Worm (Caenorhabditis elegans) whole organism, L4 larva: Measurements from ENCODE around the gene nhr-234.

ENCODE experiments used
- F44E2.7 ChIP-seq: fragments of 200-800 bp; sonication (Bioruptor generic); IDR thresholded peaks from 2 replicates; pipeline ENCODE4 v2.1.2; 2022; ENCODE audit warnings: missing genetic modification characterization, missing compliant biosample characterization
- Y105C5A.15 ChIP-seq: fragments of 200-800 bp; sonication (Bioruptor generic); IDR thresholded peaks from 2 replicates; pipeline ENCODE4 v1.3.6; 2022; ENCODE audit warnings: missing genetic modification characterization, missing compliant biosample characterization
- Y48G9A.11 ChIP-seq: fragments of 200-800 bp; sonication (Bioruptor generic); IDR thresholded peaks from 2 replicates; pipeline ENCODE4 v1.3.6; 2022; ENCODE audit warnings: missing genetic modification reagents, missing genetic modification characterization, missing compliant biosample characterization
- Y75B8A.6 ChIP-seq: fragments of 200-800 bp; sonication (Bioruptor generic); IDR thresholded peaks from 2 replicates; pipeline ENCODE4 v1.3.6; 2022; ENCODE audit warnings: missing genetic modification reagents, missing genetic modification characterization, missing compliant biosample characterization
- aha-1 ChIP-seq: fragments of 150-350 bp; peaks from one replicate; lab custom pipeline; 2014; ENCODE audit warnings: missing biosample characterization, missing genetic modification characterization
- aly-2 ChIP-seq: sonication (generic microtip); optimal IDR thresholded peaks from 2 replicates; lab custom pipeline; 2018; ENCODE audit warnings: missing biosample characterization, missing genetic modification characterization
- ctbp-1 ChIP-seq: fragments of 200-800 bp; sonication (Bioruptor generic); IDR thresholded peaks from 2 replicates; pipeline ENCODE4 v1.3.6; 2022; ENCODE audit warnings: missing genetic modification reagents, missing genetic modification characterization, missing compliant biosample characterization
- daf-19 ChIP-seq: fragments of 200-800 bp; sonication (Bioruptor generic); conservative IDR thresholded peaks from 2 replicates; pipeline ENCODE4 v1.3.6; 2022; ENCODE audit warnings: missing genetic modification characterization, missing compliant biosample characterization
- dmd-6 ChIP-seq: fragments of 200-800 bp; sonication (Bioruptor generic); IDR thresholded peaks from 2 replicates; pipeline ENCODE4 v1.3.6; 2022; ENCODE audit warnings: missing genetic modification reagents, missing genetic modification characterization, missing compliant biosample characterization
- dpl-1 ChIP-seq: fragments of 150-350 bp; optimal IDR thresholded peaks from 2 replicates; lab custom pipeline; 2014; ENCODE audit warnings: missing biosample characterization, missing genetic modification reagents, missing genetic modification characterization
- fkh-10 ChIP-seq: fragments of 150-350 bp; optimal IDR thresholded peaks from 2 replicates; lab custom pipeline; 2014; ENCODE audit warnings: missing biosample characterization, missing genetic modification reagents, missing genetic modification characterization
- gei-8 ChIP-seq: fragments of 200-800 bp; sonication (Bioruptor generic); optimal IDR thresholded peaks from 2 replicates; lab custom pipeline; 2018; ENCODE audit warnings: mild to moderate bottlenecking, missing genetic modification characterization, missing compliant biosample characterization
- hif-1 ChIP-seq, 2 experiments: sonication (generic microtip); optimal IDR thresholded peaks; 2 replicates each; lab custom pipeline; 2016 to 2017; ENCODE audit warnings: missing compliant biosample characterization in 2 of 2, missing genetic modification characterization in 2 of 2, missing genetic modification reagents in 2 of 2, missing genotype in 2 of 2, mild to moderate bottlenecking in 1 of 2
- hlh-11 ChIP-seq: fragments of 200-800 bp; sonication (Bioruptor generic); optimal IDR thresholded peaks from 2 replicates; lab custom pipeline; 2018; ENCODE audit warnings: mild to moderate bottlenecking, missing genetic modification characterization, missing compliant biosample characterization
- hlh-30 ChIP-seq: sonication (generic microtip); optimal IDR thresholded peaks from 2 replicates; lab custom pipeline; 2017; ENCODE audit warnings: antibody characterized with exemption, mild to moderate bottlenecking, missing genetic modification characterization, missing compliant biosample characterization; ENCODE audit not compliant: insufficient read depth
- jun-1 ChIP-seq: fragments of 150-350 bp; optimal IDR thresholded peaks from 2 replicates; lab custom pipeline; 2014; ENCODE audit warnings: missing biosample characterization, missing genetic modification reagents, missing genetic modification characterization
- lim-7 ChIP-seq: fragments of 200-800 bp; sonication (Bioruptor generic); IDR thresholded peaks from 2 replicates; pipeline ENCODE4 v1.3.6; 2022; ENCODE audit warnings: missing genetic modification characterization, missing compliant biosample characterization
- lin-15B ChIP-seq: fragments of 150-350 bp; sonication (generic microtip); optimal IDR thresholded peaks from 3 replicates; lab custom pipeline; 2014; ENCODE audit warnings: missing biosample characterization, missing genetic modification characterization
- madf-5 ChIP-seq, 2 experiments: fragments of 200-800 bp; sonication (Bioruptor generic); IDR thresholded peaks; 2 replicates each; pipeline ENCODE4 v1.3.6; 2022; ENCODE audit warnings: missing compliant biosample characterization in 2 of 2, missing genetic modification characterization in 2 of 2
- madf-9 ChIP-seq: fragments of 200-800 bp; sonication (Bioruptor generic); conservative IDR thresholded peaks from 2 replicates; pipeline ENCODE4 v1.3.6; 2022; ENCODE audit warnings: missing genetic modification reagents, missing genetic modification characterization, missing compliant biosample characterization
- mdt-29 ChIP-seq: fragments of 200-800 bp; sonication (Bioruptor generic); IDR thresholded peaks from 2 replicates; pipeline ENCODE4 v1.3.6; 2022; ENCODE audit warnings: missing genetic modification reagents, missing genetic modification characterization, missing compliant biosample characterization
- mxl-2 ChIP-seq: fragments of 200-800 bp; sonication (Bioruptor generic); conservative IDR thresholded peaks from 2 replicates; pipeline ENCODE4 v1.3.6; 2022; ENCODE audit warnings: missing genetic modification reagents, missing genetic modification characterization, missing compliant biosample characterization
- nhr-48 ChIP-seq: sonication (generic microtip); optimal IDR thresholded peaks from 2 replicates; lab custom pipeline; 2016; ENCODE audit warnings: mild to moderate bottlenecking, missing genetic modification characterization, missing compliant biosample characterization
- nhr-76 ChIP-seq: fragments of 150-350 bp; optimal IDR thresholded peaks from 2 replicates; lab custom pipeline; 2014; ENCODE audit warnings: missing biosample characterization, missing genetic modification characterization
- pha-4 ChIP-seq, 2 experiments: fragments of 150-350 bp in 1 of 2; fragments of 200-800 bp in 1 of 2; sonication (Bioruptor generic) in 1 of 2; IDR thresholded peaks in 1 of 2; optimal IDR thresholded peaks in 1 of 2; 2 replicates each; pipeline versions ENCODE4 v1.3.6 to Lab custom; 2014 to 2022; ENCODE audit warnings: missing genetic modification characterization in 2 of 2, missing genetic modification reagents in 2 of 2, missing biosample characterization in 1 of 2, missing compliant biosample characterization in 1 of 2
- saeg-2 ChIP-seq: fragments of 200-800 bp; sonication (Bioruptor generic); IDR thresholded peaks from 2 replicates; pipeline ENCODE4 v1.3.6; 2022; ENCODE audit warnings: missing genetic modification reagents, missing genetic modification characterization, missing compliant biosample characterization
- set-16 ChIP-seq: fragments of 200-800 bp; sonication (Bioruptor generic); IDR thresholded peaks from 2 replicates; pipeline ENCODE4 v1.3.6; 2022; ENCODE audit warnings: missing genetic modification reagents, missing genetic modification characterization, missing compliant biosample characterization
- snpc-4 ChIP-seq: fragments of 150-350 bp; optimal IDR thresholded peaks from 2 replicates; lab custom pipeline; 2014; ENCODE audit warnings: missing biosample characterization, missing genetic modification characterization
- spr-1 ChIP-seq: sonication (generic microtip); optimal IDR thresholded peaks from 2 replicates; lab custom pipeline; 2016; ENCODE audit warnings: mild to moderate bottlenecking, missing genetic modification characterization, missing compliant biosample characterization
- unc-62 ChIP-seq, 3 experiments: fragments of 150-350 bp in 1 of 3; sonication (generic microtip); optimal IDR thresholded peaks in 2 of 3; peaks in 1 of 3; 1 replicate in 1 of 3; 2 replicates in 2 of 3; lab custom pipeline; 2014 to 2017; ENCODE audit warnings: missing biosample characterization in 3 of 3, missing genetic modification characterization in 3 of 3, missing genetic modification reagents in 3 of 3, missing genotype in 1 of 3
- zip-2 ChIP-seq: fragments of 150-350 bp; optimal IDR thresholded peaks from 2 replicates; lab custom pipeline; 2014; ENCODE audit warnings: missing biosample characterization, missing genetic modification characterization

The nhr-234 gene

DNA sequence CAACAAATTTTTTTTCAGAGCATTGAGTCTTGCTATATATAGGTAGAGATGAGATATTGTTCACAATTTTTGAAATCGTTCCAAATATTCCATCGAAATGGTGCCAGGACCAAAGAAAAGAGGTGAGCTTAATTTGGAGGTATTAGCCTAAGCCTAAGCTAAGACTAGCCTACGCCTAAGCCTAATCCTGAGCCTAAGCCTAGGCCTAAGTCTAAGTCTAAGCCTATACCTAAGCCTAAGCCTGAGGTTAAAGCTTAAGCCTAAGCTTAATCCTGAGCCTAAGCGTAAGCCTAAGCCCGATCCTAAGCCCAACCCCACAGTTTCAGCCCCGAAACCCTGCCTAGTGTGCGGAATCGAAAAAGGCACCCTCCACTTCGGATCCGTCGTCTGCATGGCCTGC is at the start of gene nhr-234:
Gene nhr-234, plus strand, starts transcription at position 77 of the 400 bp plus-strand sequence.
- TF ChIP-seq madf-5 (GFP tag; IDR thresholded peaks at IDR 0.05; lab: Robert Waterston, UW) (no peak), aha-1 (tag; lab: Kevin White, UChicago) (peak; percentile 23), hlh-11 (tag; lab: Kevin White, UChicago) (no peak), zip-2 (tag; lab: Kevin White, UChicago) (no peak), nhr-48 (tag; lab: Kevin White, UChicago) (no peak)

DNA sequence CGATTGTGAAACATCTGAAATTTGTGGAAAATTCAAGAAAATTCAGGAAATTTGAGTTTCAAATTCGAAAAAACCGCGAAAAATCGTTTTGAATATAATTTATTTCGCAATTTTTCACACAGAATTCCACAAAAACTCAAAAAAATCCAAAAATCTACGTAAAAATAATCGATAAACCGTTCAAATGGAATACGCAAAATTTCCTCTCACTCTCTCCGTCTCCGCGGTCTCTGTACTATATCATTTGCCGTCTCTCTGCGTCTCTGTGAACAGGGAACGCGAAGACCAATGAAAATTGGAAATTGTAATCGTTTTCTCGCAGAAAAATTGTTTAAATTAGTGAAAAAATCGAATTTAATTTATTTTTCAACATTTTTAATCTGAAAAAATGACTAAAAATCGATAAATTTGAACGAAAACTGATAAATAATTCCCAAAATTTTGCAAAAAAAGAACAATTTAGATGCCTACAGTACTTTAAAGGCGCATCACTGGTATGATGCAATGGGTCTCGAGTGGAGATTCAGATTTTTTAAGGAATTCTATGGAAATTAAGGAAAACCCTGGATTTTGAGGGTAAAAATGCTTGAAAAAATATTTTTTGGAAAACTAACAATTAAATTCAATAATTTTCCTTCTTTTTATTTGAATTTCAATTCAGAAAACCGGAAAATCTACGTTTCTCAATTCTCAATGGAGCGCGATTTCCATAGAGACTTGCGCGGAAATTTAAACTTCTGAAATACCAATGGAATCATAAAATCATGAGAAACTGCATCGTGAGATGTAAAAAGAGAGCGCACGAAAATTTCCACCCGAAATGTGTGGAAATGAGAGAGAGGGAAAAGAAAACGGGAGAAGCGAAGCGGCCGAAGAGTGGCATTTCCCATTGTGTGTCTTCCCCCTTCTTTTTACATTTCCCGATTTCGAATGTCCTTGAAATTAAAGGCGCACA is 32.5 kb upstream of the nhr-234 start, which contains the start of the genes ceh-100 and lips-15:
Gene ceh-100, minus strand, starts transcription at position 14 of the 955 bp plus-strand sequence.
Gene lips-15, plus strand, starts transcription at position 720 of the 955 bp plus-strand sequence.
- TF ChIP-seq dpl-1 (GFP tag; lab: Kevin White, UChicago) (peak; percentile 39), aha-1 (tag; lab: Kevin White, UChicago) (peak; percentile 80), hlh-30 (peak; percentile 64), Y75B8A.6 (GFP tag; lab: Robert Waterston, UW) (no peak), hif-1 (tag; optimal IDR thresholded peaks at IDR 0.05; lab: Kevin White, UChicago) (peak in 1 of 2 experiments; percentile 47)

DNA sequence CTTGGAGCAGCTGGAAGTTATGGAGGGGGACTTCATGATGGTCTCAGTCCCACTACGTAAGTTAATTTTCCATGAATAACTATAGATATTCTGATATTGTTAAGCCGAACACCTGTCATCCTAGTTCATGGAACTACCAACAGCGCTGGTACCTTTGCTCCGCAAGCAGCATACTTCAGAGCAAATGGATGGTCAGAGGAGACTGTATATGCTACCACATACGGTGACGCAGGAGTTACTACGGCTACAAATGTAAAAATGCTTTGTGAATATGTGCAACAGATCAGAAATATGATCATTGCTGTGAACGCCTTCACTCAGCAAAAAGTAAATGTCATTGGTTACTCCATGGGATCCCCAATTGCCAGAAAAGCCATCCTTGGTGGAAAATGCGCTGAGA is 30.4 kb upstream of the nhr-234 start:
- TF ChIP-seq Y48G9A.11 (no peak), Y105C5A.15 (0 out of 2 replicates have a peak, but pooled peaks have one; percentile 19), madf-9 (no peak), pha-4 (GFP tag; IDR thresholded peaks at IDR 0.05; lab: Robert Waterston, UW) (no peak), pha-4 (tag; optimal IDR thresholded peaks at IDR 0.05; lab: Kevin White, UChicago) (no peak), aha-1 (tag; lab: Kevin White, UChicago) (no peak), aly-2 (no peak), spr-1 (tag; lab: Kevin White, UChicago) (no peak), unc-62 (GFP tag; optimal IDR thresholded peaks at IDR 0.05 in 1 of 2; lab: Kevin White, UChicago) (peak in 1 of 2 experiments; percentile 96), unc-62 (tag; optimal IDR thresholded peaks at IDR 0.05; lab: Kevin White, UChicago) (no peak)
- TF ChIP-seq, all 104 proteins: peak for 2

DNA sequence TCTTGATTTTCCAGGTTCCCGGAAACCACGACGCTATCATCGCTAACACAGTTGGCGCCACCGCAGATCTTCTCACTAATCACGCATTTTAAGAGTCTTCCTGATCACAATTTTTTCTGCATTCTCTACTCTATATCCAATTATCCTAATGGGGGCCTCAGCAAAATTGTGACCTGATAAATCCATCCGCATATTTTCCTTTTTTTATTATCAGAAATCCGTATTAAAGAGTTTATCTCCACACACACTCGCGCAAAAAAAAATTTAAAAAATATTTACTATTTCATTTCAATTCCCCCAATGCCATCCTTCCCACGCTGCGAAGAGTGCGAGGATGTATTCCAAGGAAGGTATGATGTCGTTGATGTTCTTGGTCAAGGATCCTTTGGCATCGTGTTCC is 29.6 kb upstream of the nhr-234 start, which contains the start of gene Y38E10A.8:
Gene Y38E10A.8, plus strand, starts transcription at position 301 of the 400 bp plus-strand sequence.
- no peak for TF ChIP-seq snpc-4 (tag; lab: Kevin White, UChicago)
- peak in 1 of 2 experiments; percentile 27 for TF ChIP-seq unc-62 (GFP tag; optimal IDR thresholded peaks at IDR 0.05 in 1 of 2; lab: Kevin White, UChicago)
- TF ChIP-seq unc-62 (tag; optimal IDR thresholded peaks at IDR 0.05; lab: Kevin White, UChicago) = no peak

DNA sequence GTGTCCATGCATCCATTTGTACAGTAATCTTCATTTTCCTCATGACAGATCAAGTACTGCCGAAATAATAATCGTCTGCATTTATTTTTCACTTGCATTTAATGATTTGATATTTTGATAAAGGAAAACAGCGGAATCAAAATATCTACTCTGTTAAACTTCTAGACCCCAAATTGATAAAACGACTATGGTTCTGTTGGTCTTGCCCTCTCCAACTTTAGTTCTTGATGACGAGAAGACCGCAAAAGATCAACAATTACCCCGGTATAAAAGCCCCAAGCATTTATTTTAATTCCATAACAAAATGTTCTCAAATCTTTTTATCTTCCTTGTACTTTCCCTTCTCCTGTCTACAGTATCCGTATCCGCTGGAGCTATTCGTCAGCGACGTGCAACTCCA is 27.8 kb upstream of the nhr-234 start, which contains the start of gene Y38E10A.9:
Gene Y38E10A.9, plus strand, starts transcription at position 301 of the 400 bp plus-strand sequence.
- no peak for TF ChIP-seq set-16 (GFP tag; lab: Robert Waterston, UW)
- no peak for TF ChIP-seq mxl-2 (GFP tag; lab: Robert Waterston, UW)
- TF ChIP-seq Y105C5A.15 = no peak
- no peak for TF ChIP-seq fkh-10 (GFP tag; lab: Kevin White, UChicago)
- no peak for TF ChIP-seq daf-19
- TF ChIP-seq mdt-29 = no peak
- TF ChIP-seq ctbp-1 = no peak
- no peak for TF ChIP-seq dmd-6 (GFP tag; lab: Robert Waterston, UW)
- no peak for TF ChIP-seq jun-1 (tag; lab: Kevin White, UChicago)
- no peak for TF ChIP-seq lin-15B (tag; lab: Kevin White, UChicago)
- TF ChIP-seq spr-1 (tag; lab: Kevin White, UChicago) = no peak
- TF ChIP-seq F44E2.7 = no peak
- TF ChIP-seq lim-7 (GFP tag; lab: Robert Waterston, UW) = no peak
- TF ChIP-seq saeg-2 (GFP tag; lab: Robert Waterston, UW) = no peak
- TF ChIP-seq gei-8 (GFP tag; lab: Kevin White, UChicago) = no peak
- TF ChIP-seq aha-1 (tag; lab: Kevin White, UChicago) = no peak
- TF ChIP-seq aly-2 = no peak
- TF ChIP-seq nhr-76 (tag; lab: Kevin White, UChicago) = no peak
